Worm (Caenorhabditis elegans) whole organism, L2 larva: ENCODE measurements around the gene C17H12.6.

Experiments
- lin-11 ChIP-seq: fragments of 150-350 bp; sonication (generic microtip); optimal IDR thresholded peaks from 2 replicates; lab custom pipeline; 2014; ENCODE audit warnings: missing biosample characterization, missing genetic modification characterization, inconsistent platforms, mixed read lengths
- lsy-2 ChIP-seq, 2 experiments: fragments of 150-350 bp in 1 of 2; sonication (generic microtip) in 1 of 2; optimal IDR thresholded peaks; 2 replicates each; lab custom pipeline; 2014 to 2017; ENCODE audit warnings: missing biosample characterization in 2 of 2, missing genetic modification characterization in 2 of 2
- peb-1 ChIP-seq: fragments of 150-350 bp; optimal IDR thresholded peaks from 2 replicates; lab custom pipeline; 2014; ENCODE audit warnings: missing biosample characterization, missing genetic modification characterization

ce11 chrIV:6777156-6777555 is 45.1 kb downstream of the C17H12.6 start:
- TF ChIP-seq lin-11 (tag; lab: Kevin White, UChicago) (no peak), peb-1 (tag; lab: Kevin White, UChicago) (no peak), lsy-2 (tag; optimal IDR thresholded peaks at IDR 0.05; lab: Kevin White, UChicago) (no peak)
